Worm (Caenorhabditis elegans): ENCODE data around the gene metr-1.
A peak's percentile ranks its signal among the peaks of the same experiment; 100 is the strongest.

DNA sequence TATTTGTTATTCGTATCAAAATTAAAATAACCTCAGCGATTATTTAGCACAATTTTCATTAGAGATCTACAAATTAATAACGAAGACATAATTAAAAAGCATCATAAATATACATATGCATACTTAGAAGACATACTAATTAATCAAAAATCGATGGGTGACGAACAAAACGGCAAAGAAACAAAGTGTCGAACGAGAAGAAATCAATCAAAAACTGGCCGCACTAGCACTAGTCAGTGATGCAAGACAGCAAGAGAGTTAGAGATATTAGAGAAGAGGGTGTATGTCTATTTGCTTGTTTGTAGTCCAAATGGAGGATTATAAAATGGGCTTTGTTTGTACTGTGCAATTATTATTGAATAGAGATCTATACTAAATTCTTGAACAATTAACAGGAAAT, 20.5 kb downstream of the metr-1 start:
- TF ChIP-seq nhr-21 (tag; optimal IDR thresholded peaks at IDR 0.05) = no peak
- peak in 1 of 2 experiments; percentile 50 for TF ChIP-seq lsy-2 (tag; optimal IDR thresholded peaks at IDR 0.05)
- TF ChIP-seq lin-11 (tag; optimal IDR thresholded peaks at IDR 0.05) = no peak
- no peak for TF ChIP-seq gmeb-1 (tag; optimal IDR thresholded peaks at IDR 0.05)
- TF ChIP-seq mbf-1 (tag; optimal IDR thresholded peaks at IDR 0.05) = no peak
- TF ChIP-seq skn-1 (tag; optimal IDR thresholded peaks at IDR 0.05) = no peak
- no peak for TF ChIP-seq sma-3 (GFP tag; optimal IDR thresholded peaks at IDR 0.05)
- no peak for TF ChIP-seq blmp-1 (tag; optimal IDR thresholded peaks at IDR 0.05; ENCODE audit: insufficient read depth)
- TF ChIP-seq R02D3.7 (tag; optimal IDR thresholded peaks at IDR 0.05) = no peak
- TF ChIP-seq mdl-1 (tag; optimal IDR thresholded peaks at IDR 0.05) = peak in 1 of 2 experiments; percentile 23
- no peak for TF ChIP-seq ceh-82 (tag; optimal IDR thresholded peaks at IDR 0.05)
- no peak for TF ChIP-seq unc-62 (GFP tag; optimal IDR thresholded peaks at IDR 0.05)
- no peak for TF ChIP-seq nhr-6 (tag; optimal IDR thresholded peaks at IDR 0.05)

Measured in whole organism, L2 larva.